Fruit fly (Drosophila melanogaster): ENCODE data around the gene CG42752.

Gene CG42752

dm6 chr2L:18735553-18736167 is 4.2 kb downstream of the CG42752 start (continued):
- TF ChIP-seq cg (GFP tag; optimal IDR thresholded peaks at IDR 0.05) (peak; percentile 80), Aef1 (GFP tag; IDR thresholded peaks at IDR 0.05) (no peak), repo (GFP tag; optimal IDR thresholded peaks at IDR 0.05) (no peak), klu (GFP tag; IDR thresholded peaks at IDR 0.05) (no peak), ems (GFP tag; optimal IDR thresholded peaks at IDR 0.05) (no peak), cato (GFP tag; optimal IDR thresholded peaks at IDR 0.05; ENCODE audit: borderline replicate concordance) (no peak), chinmo (GFP tag; IDR thresholded peaks at IDR 0.05; ENCODE audit: partially characterized antibody) (0 out of 4 replicates have a peak, but pooled peaks have one; percentile 43), Dll (GFP tag; IDR thresholded peaks at IDR 0.05; ENCODE audit: partially characterized antibody) (0 out of 4 replicates have a peak, but pooled peaks have one; percentile 23), twi (tag; optimal IDR thresholded peaks at IDR 0.05) (no peak), vvl (GFP tag; IDR thresholded peaks at IDR 0.05) (no peak), CG12236 (GFP tag; optimal IDR thresholded peaks at IDR 0.05) (no peak), Hsf (GFP tag; optimal IDR thresholded peaks at IDR 0.05) (no peak), Jarid2 (GFP tag; optimal IDR thresholded peaks at IDR 0.05) (peak; percentile 42), CG6854 (GFP tag; optimal IDR thresholded peaks at IDR 0.05) (no peak), CG12391 (tag; optimal IDR thresholded peaks at IDR 0.05) (no peak), CG2129 (GFP tag; IDR thresholded peaks at IDR 0.05; ENCODE audit: partially characterized antibody) (no peak), NFAT (GFP tag; IDR thresholded peaks at IDR 0.05) (no peak), CG8290 (GFP tag; optimal IDR thresholded peaks at IDR 0.05) (no peak), CG8290 (tag; optimal IDR thresholded peaks at IDR 0.05) (no peak), jigr1 (GFP tag; IDR thresholded peaks at IDR 0.05) (no peak), CG11398 (GFP tag; optimal IDR thresholded peaks at IDR 0.05) (no peak), CG4328 (GFP tag; optimal IDR thresholded peaks at IDR 0.05) (no peak), Bgb (GFP tag; IDR thresholded peaks at IDR 0.05; ENCODE audit: partially characterized antibody) (no peak), CG18476 (GFP tag; optimal IDR thresholded peaks at IDR 0.05) (no peak), Deaf1 (tag; optimal IDR thresholded peaks at IDR 0.05) (peak; percentile 94), Adf1 (GFP tag; IDR thresholded peaks at IDR 0.05) (peak; percentile 56), Atf-2 (GFP tag; optimal IDR thresholded peaks at IDR 0.05) (no peak), CG42726 (GFP tag; IDR thresholded peaks at IDR 0.05; ENCODE audit: partially characterized antibody) (no peak), CG3065 (GFP tag; optimal IDR thresholded peaks at IDR 0.05) (no peak), kni (GFP tag; optimal IDR thresholded peaks at IDR 0.05) (peak; percentile 42), CG8944 (GFP tag; optimal IDR thresholded peaks at IDR 0.05) (no peak), pita (GFP tag; optimal IDR thresholded peaks at IDR 0.05) (no peak), CG12942 (GFP tag; optimal IDR thresholded peaks at IDR 0.05) (no peak), Blimp-1 (GFP tag; optimal IDR thresholded peaks at IDR 0.05) (peak; percentile 14), CG9437 (GFP tag; optimal IDR thresholded peaks at IDR 0.05) (no peak), CG16779 (GFP tag; IDR thresholded peaks at IDR 0.05) (no peak), CG14710 (tag; optimal IDR thresholded peaks at IDR 0.05) (no peak), CG6689 (GFP tag; IDR thresholded peaks at IDR 0.05) (no peak), Dp (GFP tag; optimal IDR thresholded peaks at IDR 0.05) (no peak), CG3838 (GFP tag; optimal IDR thresholded peaks at IDR 0.05) (no peak), CG43689 (GFP tag; IDR thresholded peaks at IDR 0.05) (no peak), MBD-R2 (GFP tag; IDR thresholded peaks at IDR 0.05) (no peak), peb (GFP tag; IDR thresholded peaks at IDR 0.05) (no peak), Antp (GFP tag; optimal IDR thresholded peaks at IDR 0.05) (no peak), CG30403 (GFP tag; optimal IDR thresholded peaks at IDR 0.05) (no peak), cad (GFP tag; optimal IDR thresholded peaks at IDR 0.05) (peak; percentile 3), wor (GFP tag; IDR thresholded peaks at IDR 0.05) (no peak), CG13424 (tag; optimal IDR thresholded peaks at IDR 0.05) (no peak), CG18599 (GFP tag; optimal IDR thresholded peaks at IDR 0.05) (no peak), Fer3 (tag; optimal IDR thresholded peaks at IDR 0.05) (no peak), Kr (GFP tag; optimal IDR thresholded peaks at IDR 0.05) (peak; percentile 59)

Measured in whole organism, embryonic.